Worm (Caenorhabditis elegans) whole organism, midembryonic: ENCODE measurements around the gene C47E8.3.

Source experiments
- med-1 ChIP-seq: sonication (generic microtip); optimal IDR thresholded peaks from 2 replicates; lab custom pipeline; 2017; ENCODE audit warnings: missing genetic modification characterization, mild to moderate bottlenecking, missing compliant biosample characterization, antibody characterized with exemption, missing genetic modification reagents; ENCODE audit not compliant: insufficient read depth
- tab-1 ChIP-seq: fragments of 200-800 bp; sonication (Bioruptor generic); IDR thresholded peaks from 2 replicates; pipeline ENCODE4 v1.3.6; 2022; ENCODE audit warnings: missing genetic modification characterization, missing compliant biosample characterization
- ztf-23 ChIP-seq: fragments of 200-800 bp; sonication (Bioruptor generic); IDR thresholded peaks from 2 replicates; pipeline ENCODE4 v1.3.6; 2022; ENCODE audit warnings: missing genetic modification reagents, missing genetic modification characterization, missing compliant biosample characterization
- ztf-29 ChIP-seq: fragments of 200-800 bp; sonication (Bioruptor generic); IDR thresholded peaks from 2 replicates; pipeline ENCODE4 v1.3.6; 2022; ENCODE audit warnings: missing genetic modification reagents, missing genetic modification characterization, missing compliant biosample characterization

DNA sequence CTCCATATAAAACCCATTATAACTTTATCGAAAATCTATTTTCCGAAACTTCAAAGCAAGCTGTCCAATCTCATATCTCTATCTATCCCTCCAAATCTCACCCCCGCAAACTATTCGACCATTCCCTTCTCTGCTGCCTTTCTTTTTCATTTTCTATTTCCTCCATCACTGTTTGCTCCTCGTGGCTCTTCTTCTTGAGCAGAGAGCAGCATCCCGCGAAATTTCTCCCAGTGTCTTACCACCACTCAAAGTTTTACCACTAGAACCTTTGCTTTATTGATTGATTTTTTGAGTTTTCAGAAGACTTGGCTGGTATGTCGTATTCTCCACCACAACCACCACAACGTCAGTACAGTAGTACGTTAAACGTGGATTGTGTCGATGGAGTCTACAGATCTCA is 49.2 kb downstream of the C47E8.3 start, which contains the start of gene oig-3:
- no peak for TF ChIP-seq ztf-23 (GFP tag; lab: Robert Waterston, UW)
- no peak for TF ChIP-seq med-1 (GFP tag; lab: Kevin White, UChicago)
- no peak for TF ChIP-seq tab-1 (GFP tag; lab: Robert Waterston, UW)
- no peak for TF ChIP-seq ztf-29
